Worm (Caenorhabditis elegans): Measurements from ENCODE around the gene nhr-100.

ce11 chrIV:9744905-9745304 is 16.4 kb downstream of the nhr-100 start, which contains the start of gene C28D4.4:
- TF ChIP-seq dao-5 (tag; optimal IDR thresholded peaks at IDR 0.05) (no peak), him-1 (tag; optimal IDR thresholded peaks at IDR 0.05) (no peak), W03F9.2 (tag; optimal IDR thresholded peaks at IDR 0.05) (no peak)
